Worm (Caenorhabditis elegans): Measurements from ENCODE around the gene T06E6.1.

DNA sequence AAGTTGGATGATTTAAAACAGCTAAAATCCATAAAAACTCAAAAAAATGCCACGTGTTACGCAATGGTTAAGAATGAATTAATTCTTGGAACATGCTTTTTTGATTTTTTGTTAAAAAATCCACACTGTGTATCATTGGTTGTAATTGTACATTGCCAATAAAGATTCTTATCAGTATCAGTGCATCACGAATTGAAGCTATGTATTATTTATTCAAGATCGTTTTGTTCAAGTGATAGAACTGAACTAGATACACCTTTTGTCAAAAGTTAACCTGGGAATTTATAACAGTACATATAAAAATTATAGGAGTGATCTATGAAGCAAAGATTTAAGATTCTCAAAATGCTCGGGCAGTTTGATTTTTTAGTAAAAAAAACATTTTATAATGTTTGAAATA, 39.9 kb upstream of the T06E6.1 start:
- TF ChIP-seq unc-62 (GFP tag; optimal IDR thresholded peaks at IDR 0.05), result no peak
- no peak for TF ChIP-seq bed-3 (GFP tag; optimal IDR thresholded peaks at IDR 0.05)
- TF ChIP-seq nhr-28 (tag; optimal IDR thresholded peaks at IDR 0.05), result no peak
- TF ChIP-seq nhr-76 (tag; optimal IDR thresholded peaks at IDR 0.05), result no peak
- no peak for TF ChIP-seq lin-13 (tag; optimal IDR thresholded peaks at IDR 0.05)
- no peak for TF ChIP-seq snpc-4 (tag; optimal IDR thresholded peaks at IDR 0.05)
- TF ChIP-seq unc-39 (tag; optimal IDR thresholded peaks at IDR 0.05), result no peak
- no peak for TF ChIP-seq ces-1 (GFP tag; optimal IDR thresholded peaks at IDR 0.05)

Measured in whole organism, mixed stage, embryonic.